Fruit fly (Drosophila melanogaster): ENCODE results near the gene CG14275.

CG14275 gene

DNA sequence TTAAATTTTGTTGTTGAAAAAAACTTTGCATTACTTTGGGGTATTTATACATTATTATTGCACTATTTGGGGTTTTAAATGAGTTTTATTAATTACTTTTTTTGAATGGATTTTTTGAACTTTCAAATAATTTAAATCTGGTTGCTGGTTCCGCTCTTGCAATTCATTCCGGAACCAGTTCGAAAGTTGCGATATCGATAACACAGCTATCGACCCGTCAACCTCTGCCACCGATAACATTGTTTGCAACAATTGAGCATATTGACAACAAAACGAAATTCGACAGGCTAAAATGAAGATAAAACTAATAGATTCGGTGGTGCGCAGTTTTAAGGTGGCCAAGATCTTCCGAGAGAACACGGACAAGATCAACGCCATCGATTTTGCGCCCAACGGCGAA lies 47.0 kb downstream of the CG14275 start, which contains the start of gene Wdr82 (continued):
- TF ChIP-seq CG10209 (GFP tag; optimal IDR thresholded peaks at IDR 0.05), result no peak
- TF ChIP-seq stwl (tag; optimal IDR thresholded peaks at IDR 0.05), result peak; percentile 86
- no peak for TF ChIP-seq CG15011 (GFP tag; optimal IDR thresholded peaks at IDR 0.05)
- no peak for TF ChIP-seq lab (GFP tag; optimal IDR thresholded peaks at IDR 0.05)
- TF ChIP-seq Abd-B (GFP tag; optimal IDR thresholded peaks at IDR 0.05), result no peak
- TF ChIP-seq CG14860 (GFP tag; IDR thresholded peaks at IDR 0.05; ENCODE audit: partially characterized antibody), result peak; percentile 62
- TF ChIP-seq ewg (GFP tag; optimal IDR thresholded peaks at IDR 0.05), result no peak
- TF ChIP-seq Med (GFP tag), result peak; percentile 2
- 0 out of 2 replicates have a peak, but pooled peaks have one; percentile 12 for TF ChIP-seq vvl (GFP tag; IDR thresholded peaks at IDR 0.05)
- peak; percentile 61 for TF ChIP-seq hbn (GFP tag; IDR thresholded peaks at IDR 0.05; ENCODE audit: partially characterized antibody)
- no peak for TF ChIP-seq CG6272 (GFP tag; IDR thresholded peaks at IDR 0.05)
- peak; percentile 3 for TF ChIP-seq grau (tag; optimal IDR thresholded peaks at IDR 0.05)
- no peak for TF ChIP-seq HLHmδ (GFP tag; optimal IDR thresholded peaks at IDR 0.05)
- TF ChIP-seq Opbp (GFP tag; IDR thresholded peaks at IDR 0.05; ENCODE audit: partially characterized antibody), result peak; percentile 71; the same call in 2 of the 3 replicates
- no peak for TF ChIP-seq Nf-YA (GFP tag; IDR thresholded peaks at IDR 0.05)
- TF ChIP-seq exex (tag; optimal IDR thresholded peaks at IDR 0.05), result peak; percentile 7
- TF ChIP-seq Myb (GFP tag; optimal IDR thresholded peaks at IDR 0.05), result peak; percentile 52
- TF ChIP-seq CG17829 (tag; optimal IDR thresholded peaks at IDR 0.05), result peak; percentile 31
- peak; percentile 65 for TF ChIP-seq BEAF-32 (GFP tag; optimal IDR thresholded peaks at IDR 0.05)
- TF ChIP-seq CG31365 (tag; optimal IDR thresholded peaks at IDR 0.05), result no peak
- peak; percentile 81 for TF ChIP-seq CG6791 (GFP tag; IDR thresholded peaks at IDR 0.05; ENCODE audit: partially characterized antibody)
- TF ChIP-seq CG3838 (GFP tag; optimal IDR thresholded peaks at IDR 0.05), result no peak
- TF ChIP-seq YL-1 (GFP tag; optimal IDR thresholded peaks at IDR 0.05), result peak; percentile 8
- peak; percentile 6 for TF ChIP-seq CG4617 (GFP tag; optimal IDR thresholded peaks at IDR 0.05; ENCODE audit: borderline replicate concordance)
- peak; percentile 77 for TF ChIP-seq MBD-R2 (GFP tag; IDR thresholded peaks at IDR 0.05)
- TF ChIP-seq Bgb (GFP tag; IDR thresholded peaks at IDR 0.05; ENCODE audit: partially characterized antibody), result peak; percentile 68; the same call in 1 of the 2 replicates
- no peak for TF ChIP-seq emc (GFP tag; optimal IDR thresholded peaks at IDR 0.05)
- peak; percentile 85 for TF ChIP-seq CG13287 (GFP tag; IDR thresholded peaks at IDR 0.05; ENCODE audit: partially characterized antibody)
- peak; percentile 75 for TF ChIP-seq Scr (GFP tag; IDR thresholded peaks at IDR 0.05; ENCODE audit: partially characterized antibody)
- TF ChIP-seq crp (GFP tag; optimal IDR thresholded peaks at IDR 0.05), result peak in 1 of 2 experiments; percentile 8
- TF ChIP-seq CG2129 (GFP tag; IDR thresholded peaks at IDR 0.05; ENCODE audit: partially characterized antibody), result peak; percentile 55; the same call in 1 of the 2 replicates
- TF ChIP-seq CG1603 (tag; optimal IDR thresholded peaks at IDR 0.05), result peak; percentile 44
- TF ChIP-seq CG15514 (GFP tag; optimal IDR thresholded peaks at IDR 0.05), result peak; percentile 100
- peak; percentile 59; the same call in 1 of the 3 replicates for TF ChIP-seq mld (GFP tag; IDR thresholded peaks at IDR 0.05; ENCODE audit: partially characterized antibody)
- TF ChIP-seq CG34224 (GFP tag; IDR thresholded peaks at IDR 0.05; ENCODE audit: partially characterized antibody), result peak; percentile 93
- TF ChIP-seq row (GFP tag; IDR thresholded peaks at IDR 0.05), result peak; percentile 41; the same call in 1 of the 3 replicates
- TF ChIP-seq Camta (GFP tag; optimal IDR thresholded peaks at IDR 0.05), result no peak
- TF ChIP-seq MESR4 (GFP tag; optimal IDR thresholded peaks at IDR 0.05), result peak; percentile 71
- TF ChIP-seq CG2712 (tag; optimal IDR thresholded peaks at IDR 0.05), result peak; percentile 18
- TF ChIP-seq unc-4 (GFP tag; IDR thresholded peaks at IDR 0.05; ENCODE audit: partially characterized antibody), result peak; percentile 76
- peak; percentile 77 for TF ChIP-seq CG11504 (tag; optimal IDR thresholded peaks at IDR 0.05)
- peak; percentile 42 for TF ChIP-seq trem (tag; optimal IDR thresholded peaks at IDR 0.05)
- TF ChIP-seq Aef1 (GFP tag; IDR thresholded peaks at IDR 0.05), result no peak
- TF ChIP-seq pzg (GFP tag; optimal IDR thresholded peaks at IDR 0.05), result peak; percentile 65
- no peak for TF ChIP-seq Nf-YC (tag; optimal IDR thresholded peaks at IDR 0.05)
- TF ChIP-seq knrl (GFP tag; IDR thresholded peaks at IDR 0.05; ENCODE audit: partially characterized antibody), result peak; percentile 55; the same call in 2 of the 3 replicates
- TF ChIP-seq dmrt11E (tag; optimal IDR thresholded peaks at IDR 0.05), result no peak

All from whole organism, embryonic.